Worm (Caenorhabditis elegans): ENCODE measurements around the gene ugt-20.

ugt-20 gene

DNA sequence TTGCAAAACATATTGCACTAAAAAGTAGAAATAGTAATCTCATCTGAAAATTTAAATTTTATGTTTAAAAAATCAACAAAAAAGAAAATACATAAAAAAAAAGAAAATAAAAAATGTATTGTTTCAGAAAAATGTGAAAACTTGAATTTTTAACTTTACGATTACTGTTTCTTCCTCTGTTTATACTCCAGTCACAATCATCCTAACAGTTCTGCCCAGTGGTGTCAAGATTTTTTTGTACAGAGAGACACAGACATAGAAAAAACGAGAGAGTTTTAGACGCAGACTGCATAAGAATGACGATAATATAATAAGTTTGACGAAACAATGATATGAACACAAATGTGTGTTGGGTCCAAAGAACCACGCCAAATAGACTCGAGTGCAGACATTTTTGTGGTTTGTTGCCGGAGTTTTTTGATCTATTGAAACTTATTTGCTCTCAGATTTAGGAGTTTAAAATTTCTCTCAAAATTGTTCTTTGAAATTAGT, at the start of gene ugt-20:
Gene ugt-20, minus strand, starts transcription at position 51 of the 492 bp plus-strand sequence.
- TF ChIP-seq ztf-28 (GFP tag; IDR thresholded peaks at IDR 0.05), result no peak
- peak; percentile 20; the same call in 1 of the 2 replicates for TF ChIP-seq cebp-1 (GFP tag; IDR thresholded peaks at IDR 0.05)
- TF ChIP-seq cebp-1 (tag; optimal IDR thresholded peaks at IDR 0.05), result no peak
- peak; percentile 44 for TF ChIP-seq lin-40 (tag; optimal IDR thresholded peaks at IDR 0.05)
- peak; percentile 13 for TF ChIP-seq nhr-90 (tag; optimal IDR thresholded peaks at IDR 0.05)
- peak; percentile 26 for TF ChIP-seq atf-7 (tag; optimal IDR thresholded peaks at IDR 0.05)
- TF ChIP-seq attf-5 (GFP tag; optimal IDR thresholded peaks at IDR 0.05), result peak; percentile 47
- peak; percentile 17 for TF ChIP-seq tbp1 (GFP tag; optimal IDR thresholded peaks at IDR 0.05)
- peak in 1 of 2 experiments; percentile 15 for TF ChIP-seq let-607 (tag; optimal IDR thresholded peaks at IDR 0.05)
- TF ChIP-seq Y56A3A.18 (GFP tag; IDR thresholded peaks at IDR 0.05), result no peak
- no peak for TF ChIP-seq F57A8.1 (GFP tag; optimal IDR thresholded peaks at IDR 0.05)
- TF ChIP-seq B0019.2 (GFP tag; conservative IDR thresholded peaks at IDR 0.05), result no peak
- TF ChIP-seq ZK185.1 (tag; optimal IDR thresholded peaks at IDR 0.05; ENCODE audit: poor library complexity, severe bottlenecking), result peak; percentile 0
- no peak for TF ChIP-seq akir-1 (GFP tag; optimal IDR thresholded peaks at IDR 0.05)
- peak; percentile 59 for TF ChIP-seq pha-4 (tag; optimal IDR thresholded peaks at IDR 0.05)
- peak; percentile 92 for TF ChIP-seq nhr-80 (tag; optimal IDR thresholded peaks at IDR 0.05)

DNA sequence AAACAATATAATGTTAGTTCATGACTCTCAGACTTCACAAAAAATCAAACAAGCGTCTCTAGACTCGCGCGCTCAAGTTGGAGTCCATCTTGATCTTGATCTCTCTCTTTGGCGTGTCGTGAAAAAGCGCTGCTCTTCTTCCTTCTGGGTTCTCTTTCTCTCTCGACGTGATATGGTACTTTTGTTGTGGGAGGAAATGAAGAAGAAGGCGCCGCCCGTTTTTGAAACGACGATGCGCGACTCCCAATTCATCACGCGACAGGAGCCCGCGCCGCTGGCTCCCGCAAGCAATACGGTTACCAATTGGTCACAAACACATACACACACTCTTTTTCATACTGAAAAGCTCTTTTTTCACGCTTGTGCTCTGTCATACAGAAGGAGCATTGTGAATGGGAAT, 47.0 kb upstream of the ugt-20 start:
- TF ChIP-seq ztf-22 (GFP tag; optimal IDR thresholded peaks at IDR 0.05) (no peak), F57A8.1 (GFP tag; optimal IDR thresholded peaks at IDR 0.05) (no peak), cebp-2 (GFP tag; IDR thresholded peaks at IDR 0.05) (no peak), unc-130 (GFP tag; optimal IDR thresholded peaks at IDR 0.05) (no peak), ceh-58 (GFP tag; IDR thresholded peaks at IDR 0.05) (no peak), rpc-1 (optimal IDR thresholded peaks at IDR 0.05) (no peak), rpc-1 (tag; optimal IDR thresholded peaks at IDR 0.05) (no peak), ztf-6 (GFP tag; IDR thresholded peaks at IDR 0.05) (no peak), lag-1 (GFP tag; IDR thresholded peaks at IDR 0.05) (no peak), F10E7.11 (tag; optimal IDR thresholded peaks at IDR 0.05) (no peak), egl-18 (GFP tag; IDR thresholded peaks at IDR 0.05) (no peak), lin-54 (GFP tag; optimal IDR thresholded peaks at IDR 0.05) (no peak), K12H6.12 (tag; optimal IDR thresholded peaks at IDR 0.05) (no peak), athp-1 (tag; optimal IDR thresholded peaks at IDR 0.05) (no peak), ceh-40 (GFP tag; IDR thresholded peaks at IDR 0.05) (no peak), snpc-1.1 (tag; optimal IDR thresholded peaks at IDR 0.05; ENCODE audit: insufficient read depth) (no peak), zim-3 (tag; optimal IDR thresholded peaks at IDR 0.05) (no peak), B0019.2 (GFP tag; conservative IDR thresholded peaks at IDR 0.05) (no peak)

ce11 chrIV:6127252-6127930, 44.0 kb upstream of the ugt-20 start, which contains the start of gene M03D4.4:
Gene M03D4.4 (minus strand): TSS chrIV:6127302.
- no peak for TF ChIP-seq ets-4 (GFP tag; optimal IDR thresholded peaks at IDR 0.05)
- TF ChIP-seq unc-130 (GFP tag; optimal IDR thresholded peaks at IDR 0.05), result no peak

DNA sequence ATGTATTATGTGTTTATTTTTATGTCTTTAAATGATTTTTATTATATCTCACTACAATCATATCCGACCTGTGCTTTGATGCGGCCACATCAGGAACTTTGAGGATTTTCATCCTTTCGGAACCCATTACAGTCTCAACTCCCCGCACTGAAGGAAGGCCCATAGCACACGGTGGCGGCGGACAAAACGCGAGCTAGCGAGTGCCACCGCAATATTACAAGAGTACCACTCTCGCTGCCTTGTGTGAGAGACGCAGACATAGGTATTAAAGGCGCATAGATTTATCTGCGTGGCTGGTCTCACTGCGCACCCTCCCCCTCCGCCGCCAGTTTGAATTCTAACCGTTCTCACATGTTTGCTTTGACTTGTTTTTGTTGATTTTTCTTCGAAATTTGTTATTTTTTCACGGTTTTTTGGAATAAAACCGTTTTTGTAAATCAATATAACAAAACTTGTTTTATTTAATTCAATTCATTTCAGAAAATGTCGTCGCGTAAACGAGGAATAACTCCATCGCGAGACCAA, 34.4 kb upstream of the ugt-20 start, which contains the start of gene zen-4:
Gene zen-4, plus strand, starts transcription at position 475 of the 525 bp plus-strand sequence.
- TF ChIP-seq F57C9.4 (tag; optimal IDR thresholded peaks at IDR 0.05) (no peak), sdz-38 (tag; optimal IDR thresholded peaks at IDR 0.05) (no peak), ZK185.1 (tag; optimal IDR thresholded peaks at IDR 0.05; ENCODE audit: poor library complexity, severe bottlenecking) (no peak), B0336.3 (GFP tag; IDR thresholded peaks at IDR 0.05) (peak; percentile 95), dpff-1 (tag; optimal IDR thresholded peaks at IDR 0.05) (no peak), mes-4 (tag; optimal IDR thresholded peaks at IDR 0.05) (peak; percentile 90), mel-28 (tag; optimal IDR thresholded peaks at IDR 0.05; ENCODE audit: borderline replicate concordance) (no peak), nfya-2 (GFP tag; IDR thresholded peaks at IDR 0.05) (0 out of 2 replicates have a peak, but pooled peaks have one; percentile 68), F39B2.1 (GFP tag; IDR thresholded peaks at IDR 0.05) (peak; percentile 67; the same call in 1 of the 2 replicates), ets-4 (GFP tag; optimal IDR thresholded peaks at IDR 0.05) (no peak), bed-1 (GFP tag; IDR thresholded peaks at IDR 0.05) (no peak), C17E4.6 (GFP tag; IDR thresholded peaks at IDR 0.05) (peak; percentile 90), nhr-27 (tag; optimal IDR thresholded peaks at IDR 0.05) (no peak)
